Worm (Caenorhabditis elegans): ENCODE measurements around the gene pals-32.

ce11 chrV:2913948-2914347, 17.5 kb downstream of the pals-32 start, which contains the start of gene srh-146:
- no peak for TF ChIP-seq flt-1 (GFP tag; IDR thresholded peaks at IDR 0.05)
- TF ChIP-seq tab-1 (GFP tag; IDR thresholded peaks at IDR 0.05): no peak
- TF ChIP-seq ztf-23 (GFP tag; IDR thresholded peaks at IDR 0.05): no peak
- TF ChIP-seq med-1 (GFP tag; optimal IDR thresholded peaks at IDR 0.05; ENCODE audit: insufficient read depth): no peak

Measured in whole organism, midembryonic.